Worm (Caenorhabditis elegans) whole organism, L4 larva: ENCODE results near the gene set-19.

Experiments
- D1046.2 ChIP-seq: fragments of 200-800 bp; sonication (Bioruptor generic); IDR thresholded peaks from 2 replicates; pipeline ENCODE4 v1.3.6; 2022; ENCODE audit warnings: missing genetic modification characterization, missing compliant biosample characterization
- F44E2.7 ChIP-seq: fragments of 200-800 bp; sonication (Bioruptor generic); IDR thresholded peaks from 2 replicates; pipeline ENCODE4 v2.1.2; 2022; ENCODE audit warnings: missing genetic modification characterization, missing compliant biosample characterization
- T26A8.4 ChIP-seq: fragments of 200-800 bp; sonication (Bioruptor generic); IDR thresholded peaks from 2 replicates; pipeline ENCODE4 v1.3.6; 2022; ENCODE audit warnings: missing genetic modification characterization, missing compliant biosample characterization
- Y5F2A.4 ChIP-seq: fragments of 200-800 bp; sonication (Bioruptor generic); optimal IDR thresholded peaks from 2 replicates; lab custom pipeline; 2018; ENCODE audit warnings: mild to moderate bottlenecking, missing genetic modification characterization, missing compliant biosample characterization
- aha-1 ChIP-seq: fragments of 150-350 bp; peaks from one replicate; lab custom pipeline; 2014; ENCODE audit warnings: missing biosample characterization, missing genetic modification characterization
- aly-2 ChIP-seq: sonication (generic microtip); optimal IDR thresholded peaks from 2 replicates; lab custom pipeline; 2018; ENCODE audit warnings: missing biosample characterization, missing genetic modification characterization
- ceh-20 ChIP-seq: fragments of 200-800 bp; sonication (Bioruptor generic); IDR thresholded peaks from 2 replicates; pipeline ENCODE4 v1.3.6; 2022; ENCODE audit warnings: missing genetic modification reagents, missing genetic modification characterization, missing compliant biosample characterization
- ceh-44 ChIP-seq: fragments of 200-800 bp; sonication (Bioruptor generic); IDR thresholded peaks from 2 replicates; pipeline ENCODE4 v1.3.6; 2022; ENCODE audit warnings: missing genetic modification reagents, missing genetic modification characterization, missing compliant biosample characterization
- ceh-82 ChIP-seq: sonication (generic microtip); optimal IDR thresholded peaks from 2 replicates; lab custom pipeline; 2017; ENCODE audit warnings: missing biosample characterization, missing genetic modification characterization
- ctbp-1 ChIP-seq: fragments of 200-800 bp; sonication (Bioruptor generic); IDR thresholded peaks from 2 replicates; pipeline ENCODE4 v1.3.6; 2022; ENCODE audit warnings: missing genetic modification reagents, missing genetic modification characterization, missing compliant biosample characterization
- daf-16 ChIP-seq, 3 experiments: sonication (generic microtip); optimal IDR thresholded peaks; 2 replicates each; lab custom pipeline; 2016 to 2017; ENCODE audit warnings: missing genetic modification characterization in 3 of 3, missing genetic modification reagents in 3 of 3, mild to moderate bottlenecking in 2 of 3, missing compliant biosample characterization in 2 of 3, missing biosample characterization in 1 of 3, moderate library complexity in 1 of 3
- daf-8 ChIP-seq: fragments of 200-800 bp; sonication (Bioruptor generic); IDR thresholded peaks from 2 replicates; pipeline ENCODE4 v1.3.6; 2022; ENCODE audit warnings: missing genetic modification characterization, missing compliant biosample characterization
- dmd-6 ChIP-seq: fragments of 200-800 bp; sonication (Bioruptor generic); IDR thresholded peaks from 2 replicates; pipeline ENCODE4 v1.3.6; 2022; ENCODE audit warnings: missing genetic modification reagents, missing genetic modification characterization, missing compliant biosample characterization
- dmd-9 ChIP-seq: fragments of 200-800 bp; sonication (Bioruptor generic); IDR thresholded peaks from 2 replicates; pipeline ENCODE4 v1.3.6; 2022; ENCODE audit warnings: missing genetic modification reagents, missing genetic modification characterization, missing compliant biosample characterization
- duxl-1 ChIP-seq: sonication (generic microtip); optimal IDR thresholded peaks from 2 replicates; lab custom pipeline; 2016; ENCODE audit warnings: mild to moderate bottlenecking, missing genetic modification characterization, moderate library complexity, missing compliant biosample characterization; ENCODE audit not compliant: poor library complexity
- egl-43 ChIP-seq: fragments of 200-800 bp; sonication (Bioruptor generic); IDR thresholded peaks from 2 replicates; pipeline ENCODE4 v1.3.6; 2022; ENCODE audit warnings: missing genetic modification reagents, missing genetic modification characterization, missing compliant biosample characterization
- fos-1 ChIP-seq: fragments of 150-350 bp; optimal IDR thresholded peaks from 2 replicates; lab custom pipeline; 2014; ENCODE audit warnings: missing biosample characterization, missing genetic modification characterization
- gei-8 ChIP-seq: fragments of 200-800 bp; sonication (Bioruptor generic); optimal IDR thresholded peaks from 2 replicates; lab custom pipeline; 2018; ENCODE audit warnings: mild to moderate bottlenecking, missing genetic modification characterization, missing compliant biosample characterization
- hlh-30 ChIP-seq: sonication (generic microtip); optimal IDR thresholded peaks from 2 replicates; lab custom pipeline; 2017; ENCODE audit warnings: antibody characterized with exemption, mild to moderate bottlenecking, missing genetic modification characterization, missing compliant biosample characterization; ENCODE audit not compliant: insufficient read depth
- lim-7 ChIP-seq: fragments of 200-800 bp; sonication (Bioruptor generic); IDR thresholded peaks from 2 replicates; pipeline ENCODE4 v1.3.6; 2022; ENCODE audit warnings: missing genetic modification characterization, missing compliant biosample characterization
- lin-13 ChIP-seq: fragments of 150-350 bp; optimal IDR thresholded peaks from 2 replicates; lab custom pipeline; 2014; ENCODE audit warnings: missing biosample characterization, missing genetic modification reagents, missing genetic modification characterization
- lin-29 ChIP-seq: fragments of 200-800 bp; sonication (Bioruptor generic); IDR thresholded peaks from 2 replicates; pipeline ENCODE4 v1.3.6; 2022; ENCODE audit warnings: missing genetic modification reagents, missing genetic modification characterization, missing compliant biosample characterization
- madf-5 ChIP-seq, 2 experiments: fragments of 200-800 bp; sonication (Bioruptor generic); IDR thresholded peaks; 2 replicates each; pipeline ENCODE4 v1.3.6; 2022; ENCODE audit warnings: missing compliant biosample characterization in 2 of 2, missing genetic modification characterization in 2 of 2
- mep-1 ChIP-seq: fragments of 150-350 bp; sonication (generic microtip); optimal IDR thresholded peaks from 3 replicates; lab custom pipeline; 2014; ENCODE audit warnings: missing biosample characterization, missing genetic modification characterization
- mes-2 ChIP-seq: sonication (generic microtip); optimal IDR thresholded peaks from 2 replicates; lab custom pipeline; 2016; ENCODE audit warnings: missing genotype, mild to moderate bottlenecking, missing genetic modification characterization, missing compliant biosample characterization; ENCODE audit not compliant: poor library complexity, severe bottlenecking
- mxl-3 ChIP-seq: fragments of 200-800 bp; sonication (Bioruptor generic); optimal IDR thresholded peaks from 2 replicates; lab custom pipeline; 2018; ENCODE audit warnings: mild to moderate bottlenecking, missing genetic modification characterization, missing compliant biosample characterization
- nhr-11 ChIP-seq: fragments of 150-350 bp; optimal IDR thresholded peaks from 2 replicates; lab custom pipeline; 2014; ENCODE audit warnings: missing biosample characterization, missing genetic modification characterization
- nhr-237 ChIP-seq: sonication (generic microtip); optimal IDR thresholded peaks from 2 replicates; lab custom pipeline; 2017; ENCODE audit warnings: missing biosample characterization, missing genetic modification characterization
- nhr-25 ChIP-seq: sonication (generic microtip); optimal IDR thresholded peaks from 2 replicates; lab custom pipeline; 2017; ENCODE audit warnings: missing genetic modification characterization, mild to moderate bottlenecking, missing compliant biosample characterization, antibody characterized with exemption, moderate library complexity, borderline replicate concordance; ENCODE audit not compliant: insufficient read depth
- nhr-28 ChIP-seq: fragments of 150-350 bp; optimal IDR thresholded peaks from 2 replicates; lab custom pipeline; 2014; ENCODE audit warnings: missing biosample characterization, missing genetic modification characterization
- nhr-41 ChIP-seq: fragments of 200-800 bp; sonication (Bioruptor generic); IDR thresholded peaks from 2 replicates; pipeline ENCODE4 v1.3.6; 2022; ENCODE audit warnings: missing genetic modification reagents, missing genetic modification characterization, missing compliant biosample characterization
- nhr-48 ChIP-seq: sonication (generic microtip); optimal IDR thresholded peaks from 2 replicates; lab custom pipeline; 2016; ENCODE audit warnings: mild to moderate bottlenecking, missing genetic modification characterization, missing compliant biosample characterization
- php-3 ChIP-seq: fragments of 200-800 bp; sonication (Bioruptor generic); IDR thresholded peaks from 2 replicates; pipeline ENCODE4 v1.3.6; 2022; ENCODE audit warnings: missing genetic modification reagents, missing genetic modification characterization, missing compliant biosample characterization
- saeg-2 ChIP-seq: fragments of 200-800 bp; sonication (Bioruptor generic); IDR thresholded peaks from 2 replicates; pipeline ENCODE4 v1.3.6; 2022; ENCODE audit warnings: missing genetic modification reagents, missing genetic modification characterization, missing compliant biosample characterization
- skn-1 ChIP-seq: fragments of 150-350 bp; optimal IDR thresholded peaks from 2 replicates; lab custom pipeline; 2014; ENCODE audit warnings: missing biosample characterization, missing genetic modification characterization
- tag-97 ChIP-seq: fragments of 200-800 bp; sonication (Bioruptor generic); IDR thresholded peaks from 2 replicates; pipeline ENCODE4 v1.3.6; 2022; ENCODE audit warnings: missing genetic modification characterization, missing compliant biosample characterization
- tra-1 ChIP-seq: fragments of 200-800 bp; sonication (Bioruptor generic); IDR thresholded peaks from 2 replicates; pipeline ENCODE4 v1.3.6; 2022; ENCODE audit warnings: missing genetic modification reagents, missing genetic modification characterization, missing compliant biosample characterization
- unc-62 ChIP-seq, 3 experiments: fragments of 150-350 bp in 1 of 3; sonication (generic microtip); optimal IDR thresholded peaks in 2 of 3; peaks in 1 of 3; 1 replicate in 1 of 3; 2 replicates in 2 of 3; lab custom pipeline; 2014 to 2017; ENCODE audit warnings: missing biosample characterization in 3 of 3, missing genetic modification characterization in 3 of 3, missing genetic modification reagents in 3 of 3, missing genotype in 1 of 3
- vab-7 ChIP-seq: fragments of 200-800 bp; sonication (Bioruptor generic); IDR thresholded peaks from 2 replicates; pipeline ENCODE4 v1.3.6; 2022; ENCODE audit warnings: missing genetic modification reagents, missing genetic modification characterization, missing compliant biosample characterization
- zag-1 ChIP-seq: fragments of 150-350 bp; optimal IDR thresholded peaks from 2 replicates; lab custom pipeline; 2014; ENCODE audit warnings: missing biosample characterization, missing genetic modification characterization
- zfp-3 ChIP-seq: fragments of 200-800 bp; sonication (Bioruptor generic); conservative IDR thresholded peaks from 2 replicates; pipeline ENCODE4 v1.3.6; 2022; ENCODE audit warnings: missing genetic modification reagents, missing genetic modification characterization, missing compliant biosample characterization
- zip-2 ChIP-seq: fragments of 150-350 bp; optimal IDR thresholded peaks from 2 replicates; lab custom pipeline; 2014; ENCODE audit warnings: missing biosample characterization, missing genetic modification characterization
- ztf-7 ChIP-seq: fragments of 150-350 bp; optimal IDR thresholded peaks from 2 replicates; lab custom pipeline; 2014; ENCODE audit warnings: missing biosample characterization, missing genetic modification characterization

The set-19 gene

ce11 chrX:5707809-5708208 is 27.8 kb upstream of the set-19 start (continued):
- peak; percentile 78 for TF ChIP-seq T26A8.4 (GFP tag; lab: Robert Waterston, UW)
- TF ChIP-seq tag-97: no peak
- peak; percentile 69 for TF ChIP-seq mep-1 (tag; lab: Kevin White, UChicago)
- TF ChIP-seq skn-1 (tag; lab: Kevin White, UChicago): no peak
- peak; percentile 92 for TF ChIP-seq F44E2.7 (GFP tag; lab: Robert Waterston, UW)
- TF ChIP-seq nhr-41: peak; percentile 77; the same call in 1 of the 2 replicates
- TF ChIP-seq Y5F2A.4 (GFP tag; lab: Kevin White, UChicago): peak; percentile 68
- no peak for TF ChIP-seq nhr-11
- peak; percentile 72 for TF ChIP-seq php-3 (GFP tag; lab: Robert Waterston, UW)
- peak; percentile 36 to 83 for TF ChIP-seq daf-16 (GFP tag; optimal IDR thresholded peaks at IDR 0.05; lab: Kevin White, UChicago)
- TF ChIP-seq daf-16 (tag; optimal IDR thresholded peaks at IDR 0.05; lab: Kevin White, UChicago): peak; percentile 44
- TF ChIP-seq dmd-9 (GFP tag; lab: Robert Waterston, UW): peak; percentile 75; the same call in 1 of the 2 replicates
- TF ChIP-seq aha-1: peak; percentile 73
- peak; percentile 77 to 85; a peak in 2 of 4 replicates for TF ChIP-seq madf-5 (GFP tag; IDR thresholded peaks at IDR 0.05; lab: Robert Waterston, UW)
- peak; percentile 58; the same call in 1 of the 2 replicates for TF ChIP-seq dmd-6
- TF ChIP-seq ztf-7 (tag; lab: Kevin White, UChicago): peak; percentile 47
- peak; percentile 31 for TF ChIP-seq gei-8
- no peak for TF ChIP-seq zag-1
- TF ChIP-seq egl-43 (GFP tag; lab: Robert Waterston, UW): peak; percentile 98
- peak; percentile 38 for TF ChIP-seq mxl-3 (GFP tag; lab: Kevin White, UChicago)
- no peak for TF ChIP-seq aly-2 (tag; lab: Kevin White, UChicago)
- peak; percentile 86; the same call in 1 of the 2 replicates for TF ChIP-seq D1046.2
- no peak for TF ChIP-seq ceh-82
- TF ChIP-seq lim-7 (GFP tag; lab: Robert Waterston, UW): peak; percentile 94
- peak; percentile 94 for TF ChIP-seq vab-7 (GFP tag; lab: Robert Waterston, UW)
- TF ChIP-seq lin-13 (GFP tag; lab: Kevin White, UChicago): no peak
- 0 out of 2 replicates have a peak, but pooled peaks have one; percentile 29 for TF ChIP-seq saeg-2 (GFP tag; lab: Robert Waterston, UW)
- peak; percentile 41 for TF ChIP-seq nhr-48 (tag; lab: Kevin White, UChicago)
- peak; percentile 69; the same call in 1 of the 2 replicates for TF ChIP-seq ceh-44 (GFP tag; lab: Robert Waterston, UW)
- no peak for TF ChIP-seq zip-2 (tag; lab: Kevin White, UChicago)
- peak; percentile 73; the same call in 1 of the 2 replicates for TF ChIP-seq zfp-3 (GFP tag; lab: Robert Waterston, UW)
- TF ChIP-seq ceh-20: peak; percentile 82
- peak; percentile 60 for TF ChIP-seq hlh-30 (tag; lab: Kevin White, UChicago)
- peak; percentile 20 for TF ChIP-seq nhr-28 (tag; lab: Kevin White, UChicago)
- peak; percentile 81 for TF ChIP-seq mes-2 (tag; lab: Kevin White, UChicago)
- no peak for TF ChIP-seq fos-1 (tag; lab: Kevin White, UChicago)
- TF ChIP-seq lin-29 (GFP tag; lab: Robert Waterston, UW): 0 out of 2 replicates have a peak, but pooled peaks have one; percentile 50
- peak; percentile 90 for TF ChIP-seq ctbp-1 (GFP tag; lab: Robert Waterston, UW)
- peak; percentile 38 for TF ChIP-seq duxl-1 (tag; lab: Kevin White, UChicago)
- TF ChIP-seq nhr-25 (tag; lab: Kevin White, UChicago): no peak
- 0 out of 2 replicates have a peak, but pooled peaks have one; percentile 88 for TF ChIP-seq daf-8

ce11 chrX:5699555-5699954 is 19.5 kb upstream of the set-19 start:
- TF ChIP-seq aha-1 (peak; percentile 74), nhr-237 (tag; lab: Kevin White, UChicago) (no peak), tra-1 (GFP tag; lab: Robert Waterston, UW) (no peak), unc-62 (GFP tag; optimal IDR thresholded peaks at IDR 0.05 in 1 of 2; lab: Kevin White, UChicago) (peak in 1 of 2 experiments; percentile 51), unc-62 (tag; optimal IDR thresholded peaks at IDR 0.05; lab: Kevin White, UChicago) (no peak)
